Worm (Caenorhabditis elegans) whole organism, early embryonic: ENCODE results near the gene F46F5.1.

Experiments
- B0310.2 ChIP-seq: sonication (generic microtip); optimal IDR thresholded peaks from 2 replicates; lab custom pipeline; 2016; ENCODE audit warnings: mild to moderate bottlenecking, missing genetic modification characterization, missing compliant biosample characterization
- F13C5.2 ChIP-seq: sonication (generic microtip); optimal IDR thresholded peaks from 2 replicates; lab custom pipeline; 2017; ENCODE audit warnings: mild to moderate bottlenecking, missing genetic modification characterization, inconsistent platforms, missing compliant biosample characterization
- aly-1 ChIP-seq: sonication (generic microtip); optimal IDR thresholded peaks from 2 replicates; lab custom pipeline; 2016; ENCODE audit warnings: missing genetic modification characterization, missing compliant biosample characterization
- ama-1 ChIP-seq: fragments of 150-350 bp; optimal IDR thresholded peaks from 2 replicates; lab custom pipeline; 2014
- ceh-13 ChIP-seq: fragments of 200-800 bp; sonication (Bioruptor generic); optimal IDR thresholded peaks from 2 replicates; lab custom pipeline; 2018; ENCODE audit warnings: mild to moderate bottlenecking, missing genetic modification characterization, missing compliant biosample characterization
- ceh-36 ChIP-seq: sonication (generic microtip); optimal IDR thresholded peaks from 2 replicates; lab custom pipeline; 2016; ENCODE audit warnings: missing genetic modification characterization, inconsistent platforms, missing compliant biosample characterization
- ets-7 ChIP-seq: sonication (generic microtip); optimal IDR thresholded peaks from 2 replicates; lab custom pipeline; 2016; ENCODE audit warnings: missing genotype, missing genetic modification characterization, missing compliant biosample characterization
- flt-1 ChIP-seq: fragments of 200-800 bp; sonication (Bioruptor generic); IDR thresholded peaks from 2 replicates; pipeline ENCODE4 v1.3.6; 2022; ENCODE audit warnings: missing genetic modification characterization, missing compliant biosample characterization
- hmbx-1 ChIP-seq: sonication (generic microtip); optimal IDR thresholded peaks from 2 replicates; lab custom pipeline; 2016; ENCODE audit warnings: mild to moderate bottlenecking, missing genetic modification characterization, missing compliant biosample characterization
- hmg-4 ChIP-seq: fragments of 200-800 bp; sonication (Bioruptor generic); optimal IDR thresholded peaks from 2 replicates; lab custom pipeline; 2018; ENCODE audit warnings: mild to moderate bottlenecking, missing genetic modification characterization, missing compliant biosample characterization
- hnd-1 ChIP-seq: sonication (generic microtip); optimal IDR thresholded peaks from 2 replicates; lab custom pipeline; 2016; ENCODE audit warnings: missing genetic modification characterization, missing compliant biosample characterization
- pes-1 ChIP-seq: fragments of 200-800 bp; sonication (Bioruptor generic); IDR thresholded peaks from 2 replicates; pipeline ENCODE4 v1.3.6; 2022; ENCODE audit warnings: missing genetic modification reagents, missing genetic modification characterization, missing compliant biosample characterization
- scrt-1 ChIP-seq: fragments of 200-800 bp; sonication (Bioruptor generic); IDR thresholded peaks from 2 replicates; pipeline ENCODE4 v1.3.6; 2022; ENCODE audit warnings: missing genetic modification characterization, missing compliant biosample characterization
- sea-1 ChIP-seq: fragments of 200-800 bp; sonication (Bioruptor generic); conservative IDR thresholded peaks from 2 replicates; pipeline ENCODE4 v1.3.6; 2022; ENCODE audit warnings: missing genetic modification characterization, missing compliant biosample characterization
- tbx-11 ChIP-seq: fragments of 200-800 bp; sonication (Bioruptor generic); IDR thresholded peaks from 2 replicates; pipeline ENCODE4 v1.3.6; 2022; ENCODE audit warnings: missing genetic modification characterization, missing compliant biosample characterization
- tbx-37 ChIP-seq: fragments of 200-800 bp; sonication (Bioruptor generic); conservative IDR thresholded peaks from 2 replicates; pipeline ENCODE4 v1.3.6; 2022; ENCODE audit warnings: missing genetic modification reagents, missing genetic modification characterization, missing compliant biosample characterization
- tra-4 ChIP-seq: sonication (generic microtip); optimal IDR thresholded peaks from 2 replicates; lab custom pipeline; 2017; ENCODE audit warnings: missing genetic modification characterization, missing compliant biosample characterization

The F46F5.1 gene

DNA sequence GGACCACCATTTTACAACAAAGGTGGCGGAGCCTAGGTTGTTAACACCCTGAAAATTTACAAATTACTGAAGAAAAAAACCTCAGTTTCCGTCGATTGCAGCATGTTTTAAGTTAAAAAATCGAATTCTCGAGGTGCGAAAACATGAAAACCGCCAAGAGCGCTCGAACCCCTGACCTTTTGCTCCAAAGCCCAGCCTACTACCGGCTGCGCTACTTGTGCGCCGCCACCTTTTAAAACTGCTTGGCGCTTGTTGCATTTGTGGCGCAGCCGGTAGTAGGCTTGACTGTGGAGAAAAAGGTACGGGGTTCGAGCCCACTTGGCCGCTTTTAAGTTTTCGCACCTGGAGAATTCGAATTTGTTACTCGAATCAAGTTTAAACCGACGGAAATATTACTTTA is 41.6 kb downstream of the F46F5.1 start, which contains the start of gene snt-6:
Gene snt-6, minus strand, starts transcription at position 58 of the 400 bp plus-strand sequence.
- no peak for TF ChIP-seq flt-1 (GFP tag; lab: Robert Waterston, UW)
- TF ChIP-seq ceh-36 (tag; lab: Kevin White, UChicago) = no peak
- TF ChIP-seq tbx-37 (GFP tag; lab: Robert Waterston, UW) = no peak
- no peak for TF ChIP-seq scrt-1 (GFP tag; lab: Robert Waterston, UW)
- no peak for TF ChIP-seq ets-7
- no peak for TF ChIP-seq ceh-13 (GFP tag; lab: Kevin White, UChicago)
- TF ChIP-seq tbx-11 (GFP tag; lab: Robert Waterston, UW) = no peak
- no peak for TF ChIP-seq F13C5.2 (tag; lab: Kevin White, UChicago)
- no peak for TF ChIP-seq B0310.2
- no peak for TF ChIP-seq tra-4
- TF ChIP-seq pes-1 (GFP tag; lab: Robert Waterston, UW) = no peak
- TF ChIP-seq hnd-1 (tag; lab: Kevin White, UChicago) = no peak
- no peak for TF ChIP-seq hmg-4 (GFP tag; lab: Kevin White, UChicago)
- no peak for TF ChIP-seq ama-1
- no peak for TF ChIP-seq hmbx-1 (tag; lab: Kevin White, UChicago)
- no peak for TF ChIP-seq sea-1 (GFP tag; lab: Robert Waterston, UW)
- TF ChIP-seq aly-1 (tag; lab: Kevin White, UChicago) = no peak

DNA sequence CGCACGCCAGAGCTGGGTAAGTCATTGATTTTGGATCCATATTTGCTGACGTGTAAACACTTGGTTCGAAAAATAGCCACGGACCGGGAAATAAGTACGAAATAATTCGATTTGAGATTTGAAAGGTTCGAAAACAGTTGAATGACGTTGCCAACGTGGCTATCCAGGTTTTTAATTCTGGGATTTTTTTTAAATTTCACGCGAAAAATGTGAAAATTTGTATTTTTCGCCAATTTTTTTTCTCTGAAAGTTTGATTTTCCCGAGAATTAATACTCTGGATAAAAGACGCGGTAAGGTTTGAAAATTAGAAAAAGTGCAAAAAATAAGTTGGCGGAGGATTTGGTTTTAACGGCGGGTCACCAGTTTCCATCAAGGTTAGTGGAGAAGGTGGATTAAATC is 50.9 kb downstream of the F46F5.1 start, which contains the start of gene fbxc-48:
Gene fbxc-48, minus strand, starts transcription at position 101 of the 400 bp plus-strand sequence.
- TF ChIP-seq F13C5.2 (tag; lab: Kevin White, UChicago) = no peak
- no peak for TF ChIP-seq tbx-37 (GFP tag; lab: Robert Waterston, UW)
- TF ChIP-seq aly-1 (tag; lab: Kevin White, UChicago) = no peak
- no peak for TF ChIP-seq hmbx-1 (tag; lab: Kevin White, UChicago)
- TF ChIP-seq hmg-4 (GFP tag; lab: Kevin White, UChicago) = no peak
- no peak for TF ChIP-seq ceh-13 (GFP tag; lab: Kevin White, UChicago)
- TF ChIP-seq ceh-36 (tag; lab: Kevin White, UChicago) = no peak
- no peak for TF ChIP-seq sea-1 (GFP tag; lab: Robert Waterston, UW)
- no peak for TF ChIP-seq tbx-11 (GFP tag; lab: Robert Waterston, UW)
